Fruit fly (Drosophila melanogaster): ENCODE data around the gene RasGAP1.

Gene RasGAP1

DNA sequence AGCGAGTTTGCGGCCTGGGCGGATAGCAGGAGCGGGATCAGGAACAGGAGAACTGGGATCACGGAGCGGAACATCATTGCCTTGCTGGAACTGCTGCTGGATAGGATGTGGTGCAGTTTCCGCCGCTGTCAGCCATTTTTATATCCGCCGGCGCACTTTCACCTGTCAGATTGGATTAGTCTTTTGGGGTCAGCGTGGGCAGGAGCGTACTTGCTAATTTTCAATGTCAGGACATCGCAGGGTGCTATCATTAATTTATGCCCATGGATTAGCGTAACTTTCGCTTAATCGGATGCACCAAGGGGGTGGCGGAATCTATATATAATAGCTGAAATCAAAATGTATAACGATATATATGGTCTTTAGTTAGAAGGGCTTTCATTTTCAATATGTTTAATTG is 31.3 kb downstream of the RasGAP1 start, which contains the start of gene Ilp5:
TSS of gene Ilp5 (minus strand) at position 101 of the 400 bp plus-strand sequence.
- TF ChIP-seq CG7368 (GFP tag; optimal IDR thresholded peaks at IDR 0.05) (no peak), CG10631 (GFP tag; optimal IDR thresholded peaks at IDR 0.05) (no peak), Gug (GFP tag; IDR thresholded peaks at IDR 0.05) (no peak), CG8632 (GFP tag; optimal IDR thresholded peaks at IDR 0.05) (no peak), CG8119 (GFP tag; IDR thresholded peaks at IDR 0.05) (no peak)

dm6 chr3L:9821138-9821681 is 33.9 kb downstream of the RasGAP1 start:
- no peak for TF ChIP-seq Ets21C (GFP tag; optimal IDR thresholded peaks at IDR 0.05)
- TF ChIP-seq CG8632 (GFP tag; optimal IDR thresholded peaks at IDR 0.05), result no peak
- TF ChIP-seq salr (GFP tag; optimal IDR thresholded peaks at IDR 0.05), result no peak
- TF ChIP-seq acj6 (GFP tag; optimal IDR thresholded peaks at IDR 0.05), result no peak
- no peak for TF ChIP-seq vri (GFP tag; optimal IDR thresholded peaks at IDR 0.05)
- TF ChIP-seq CG11762 (GFP tag; optimal IDR thresholded peaks at IDR 0.05; ENCODE audit: insufficient read depth), result no peak
- no peak for TF ChIP-seq pdm3 (GFP tag; optimal IDR thresholded peaks at IDR 0.05)
- peak; percentile 35; the same call in 1 of the 2 replicates for TF ChIP-seq CG15336 (GFP tag; IDR thresholded peaks at IDR 0.05)
- TF ChIP-seq Eip78C (GFP tag), result no peak
- no peak for TF ChIP-seq fkh (GFP tag; optimal IDR thresholded peaks at IDR 0.05)
- no peak for TF ChIP-seq Eip75B (GFP tag; optimal IDR thresholded peaks at IDR 0.05)
- 0 out of 3 replicates have a peak, but pooled peaks have one; percentile 23 for TF ChIP-seq CG6163 (GFP tag; IDR thresholded peaks at IDR 0.05)

DNA sequence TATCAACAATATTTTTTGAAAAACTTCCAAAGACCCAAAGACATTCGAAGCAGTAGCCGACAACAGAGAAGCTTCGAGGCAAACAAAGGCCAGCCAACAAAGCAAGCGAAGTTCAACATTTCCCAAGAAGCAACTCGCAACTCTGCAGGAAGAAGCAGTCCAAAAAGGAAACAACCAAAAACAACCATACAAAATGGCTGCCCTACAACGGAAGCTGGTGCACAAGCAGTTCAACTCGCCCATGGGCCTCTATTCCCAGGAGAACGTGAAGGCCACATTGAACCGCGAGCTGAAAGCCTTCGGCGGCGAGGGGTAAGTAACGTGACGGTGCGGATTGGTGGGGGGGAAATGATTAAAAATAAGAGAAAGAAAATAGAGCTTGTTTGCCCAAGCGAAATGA is 34.8 kb downstream of the RasGAP1 start:
- TF ChIP-seq CG4318 (GFP tag; optimal IDR thresholded peaks at IDR 0.05) (no peak), CG6276 (GFP tag; optimal IDR thresholded peaks at IDR 0.05) (no peak), OdsH (GFP tag; optimal IDR thresholded peaks at IDR 0.05) (no peak), dsx (GFP tag; optimal IDR thresholded peaks at IDR 0.05; ENCODE audit: poor library complexity, severe bottlenecking) (no peak)

- TF ChIP-seq eg (GFP tag; IDR thresholded peaks at IDR 0.05) (peak; percentile 51; the same call in 1 of the 3 replicates), CG6163 (GFP tag; IDR thresholded peaks at IDR 0.05) (0 out of 3 replicates have a peak, but pooled peaks have one; percentile 31), CG8119 (GFP tag; IDR thresholded peaks at IDR 0.05) (peak; percentile 26; the same call in 1 of the 3 replicates), fkh (GFP tag; optimal IDR thresholded peaks at IDR 0.05) (no peak), CG15336 (GFP tag; IDR thresholded peaks at IDR 0.05) (peak; percentile 21; the same call in 1 of the 2 replicates), CG6792 (GFP tag; optimal IDR thresholded peaks at IDR 0.05) (no peak), CG3919 (GFP tag; optimal IDR thresholded peaks at IDR 0.05) (no peak)
Observed at dm6 chr3L:9815705-9816104, 39.4 kb downstream of the RasGAP1 start.

DNA sequence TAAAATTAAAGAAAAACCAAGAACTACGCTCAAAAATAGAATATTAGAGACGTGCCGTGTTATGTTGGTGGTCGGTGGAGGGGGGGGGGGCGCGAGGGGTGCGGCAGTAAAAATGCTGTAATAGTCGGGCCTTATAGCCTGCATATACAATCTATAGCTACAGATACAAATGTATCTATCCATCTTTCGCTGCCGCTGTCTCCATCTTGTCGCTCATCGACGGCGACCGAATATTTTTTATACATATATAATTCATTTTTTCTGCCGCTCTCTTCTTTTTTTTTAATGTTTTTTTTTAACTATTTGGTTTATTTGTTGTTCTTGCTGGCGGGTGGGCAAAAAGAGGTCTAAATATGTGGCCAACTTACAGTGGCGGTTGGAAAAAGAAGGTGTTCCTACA is 40.5 kb downstream of the RasGAP1 start:
- no peak for TF ChIP-seq CG6854 (GFP tag; optimal IDR thresholded peaks at IDR 0.05)
- peak; percentile 47 for TF ChIP-seq CG8119 (GFP tag; IDR thresholded peaks at IDR 0.05)
- TF ChIP-seq CG1621 (tag; optimal IDR thresholded peaks at IDR 0.05), result no peak
- TF ChIP-seq ss (GFP tag; optimal IDR thresholded peaks at IDR 0.05), result no peak
- peak; percentile 17 for TF ChIP-seq Lpt (GFP tag; optimal IDR thresholded peaks at IDR 0.05)
- TF ChIP-seq lz (GFP tag; optimal IDR thresholded peaks at IDR 0.05), result no peak
- TF ChIP-seq CG4318 (GFP tag; optimal IDR thresholded peaks at IDR 0.05), result no peak
- no peak for TF ChIP-seq Eip75B (GFP tag; optimal IDR thresholded peaks at IDR 0.05)
- no peak for TF ChIP-seq dsx (GFP tag; optimal IDR thresholded peaks at IDR 0.05; ENCODE audit: poor library complexity, severe bottlenecking)
- TF ChIP-seq CG6276 (GFP tag; optimal IDR thresholded peaks at IDR 0.05), result peak; percentile 2
- no peak for TF ChIP-seq CG6792 (GFP tag; optimal IDR thresholded peaks at IDR 0.05)
- no peak for TF ChIP-seq Sox14 (GFP tag; optimal IDR thresholded peaks at IDR 0.05)
- TF ChIP-seq Ets96B (tag; optimal IDR thresholded peaks at IDR 0.05), result no peak
- TF ChIP-seq CG15336 (GFP tag; IDR thresholded peaks at IDR 0.05), result peak; percentile 52; the same call in 1 of the 2 replicates
- TF ChIP-seq CG10631 (GFP tag; optimal IDR thresholded peaks at IDR 0.05), result no peak
- TF ChIP-seq OdsH (GFP tag; optimal IDR thresholded peaks at IDR 0.05), result no peak
- no peak for TF ChIP-seq Eip78C (GFP tag)
- TF ChIP-seq spab (GFP tag; optimal IDR thresholded peaks at IDR 0.05), result no peak
- TF ChIP-seq Sox102F (GFP tag; optimal IDR thresholded peaks at IDR 0.05), result no peak
- no peak for TF ChIP-seq topi (GFP tag; optimal IDR thresholded peaks at IDR 0.05)
- 0 out of 3 replicates have a peak, but pooled peaks have one; percentile 26 for TF ChIP-seq CG6163 (GFP tag; IDR thresholded peaks at IDR 0.05)
- TF ChIP-seq CG7368 (GFP tag; optimal IDR thresholded peaks at IDR 0.05), result no peak
- TF ChIP-seq CG34406 (GFP tag; optimal IDR thresholded peaks at IDR 0.05), result no peak
- no peak for TF ChIP-seq svp (GFP tag)
- peak; percentile 84 for TF ChIP-seq eg (GFP tag; IDR thresholded peaks at IDR 0.05)
- TF ChIP-seq CG3919 (GFP tag; optimal IDR thresholded peaks at IDR 0.05), result no peak
- no peak for TF ChIP-seq CG9139 (GFP tag; optimal IDR thresholded peaks at IDR 0.05)

Data from whole organism, prepupa.